Worm (Caenorhabditis elegans) whole organism, L4 larva: ENCODE results near the gene F37B4.10.

Experiments used
- D1046.2 ChIP-seq: fragments of 200-800 bp; sonication (Bioruptor generic); IDR thresholded peaks from 2 replicates; pipeline ENCODE4 v1.3.6; 2022; ENCODE audit warnings: missing genetic modification characterization, missing compliant biosample characterization
- F44E2.7 ChIP-seq: fragments of 200-800 bp; sonication (Bioruptor generic); IDR thresholded peaks from 2 replicates; pipeline ENCODE4 v2.1.2; 2022; ENCODE audit warnings: missing genetic modification characterization, missing compliant biosample characterization
- R02D3.7 ChIP-seq: fragments of 150-350 bp; sonication (generic microtip); optimal IDR thresholded peaks from 3 replicates; lab custom pipeline; 2014; ENCODE audit warnings: missing biosample characterization, missing genetic modification characterization
- T20F7.1 ChIP-seq: fragments of 200-800 bp; sonication (Bioruptor generic); optimal IDR thresholded peaks from 2 replicates; lab custom pipeline; 2018; ENCODE audit warnings: mild to moderate bottlenecking, missing genetic modification characterization, missing compliant biosample characterization
- Y105C5A.15 ChIP-seq: fragments of 200-800 bp; sonication (Bioruptor generic); IDR thresholded peaks from 2 replicates; pipeline ENCODE4 v1.3.6; 2022; ENCODE audit warnings: missing genetic modification characterization, missing compliant biosample characterization
- Y48G9A.11 ChIP-seq: fragments of 200-800 bp; sonication (Bioruptor generic); IDR thresholded peaks from 2 replicates; pipeline ENCODE4 v1.3.6; 2022; ENCODE audit warnings: missing genetic modification reagents, missing genetic modification characterization, missing compliant biosample characterization
- Y75B8A.6 ChIP-seq: fragments of 200-800 bp; sonication (Bioruptor generic); IDR thresholded peaks from 2 replicates; pipeline ENCODE4 v1.3.6; 2022; ENCODE audit warnings: missing genetic modification reagents, missing genetic modification characterization, missing compliant biosample characterization
- aha-1 ChIP-seq: fragments of 150-350 bp; peaks from one replicate; lab custom pipeline; 2014; ENCODE audit warnings: missing biosample characterization, missing genetic modification characterization
- ceh-20 ChIP-seq: fragments of 200-800 bp; sonication (Bioruptor generic); IDR thresholded peaks from 2 replicates; pipeline ENCODE4 v1.3.6; 2022; ENCODE audit warnings: missing genetic modification reagents, missing genetic modification characterization, missing compliant biosample characterization
- ces-1 ChIP-seq: fragments of 150-350 bp; sonication (generic microtip); optimal IDR thresholded peaks from 4 replicates; lab custom pipeline; 2014; ENCODE audit warnings: missing biosample characterization, missing genetic modification reagents, missing genetic modification characterization
- daf-12 ChIP-seq: fragments of 150-350 bp; optimal IDR thresholded peaks from 2 replicates; lab custom pipeline; 2014; ENCODE audit warnings: missing biosample characterization, missing genetic modification reagents, missing genetic modification characterization
- daf-16 ChIP-seq, 3 experiments: sonication (generic microtip); optimal IDR thresholded peaks; 2 replicates each; lab custom pipeline; 2016 to 2017; ENCODE audit warnings: missing genetic modification characterization in 3 of 3, missing genetic modification reagents in 3 of 3, mild to moderate bottlenecking in 2 of 3, missing compliant biosample characterization in 2 of 3, missing biosample characterization in 1 of 3, moderate library complexity in 1 of 3
- duxl-1 ChIP-seq: sonication (generic microtip); optimal IDR thresholded peaks from 2 replicates; lab custom pipeline; 2016; ENCODE audit warnings: mild to moderate bottlenecking, missing genetic modification characterization, moderate library complexity, missing compliant biosample characterization; ENCODE audit not compliant: poor library complexity
- fkh-10 ChIP-seq: fragments of 150-350 bp; optimal IDR thresholded peaks from 2 replicates; lab custom pipeline; 2014; ENCODE audit warnings: missing biosample characterization, missing genetic modification reagents, missing genetic modification characterization
- hif-1 ChIP-seq, 2 experiments: sonication (generic microtip); optimal IDR thresholded peaks; 2 replicates each; lab custom pipeline; 2016 to 2017; ENCODE audit warnings: missing compliant biosample characterization in 2 of 2, missing genetic modification characterization in 2 of 2, missing genetic modification reagents in 2 of 2, missing genotype in 2 of 2, mild to moderate bottlenecking in 1 of 2
- hmg-1.1 ChIP-seq: fragments of 200-800 bp; sonication (Bioruptor generic); IDR thresholded peaks from 2 replicates; pipeline ENCODE4 v1.3.6; 2022; ENCODE audit warnings: missing genetic modification reagents, missing genetic modification characterization, missing compliant biosample characterization
- lim-7 ChIP-seq: fragments of 200-800 bp; sonication (Bioruptor generic); IDR thresholded peaks from 2 replicates; pipeline ENCODE4 v1.3.6; 2022; ENCODE audit warnings: missing genetic modification characterization, missing compliant biosample characterization
- lin-1 ChIP-seq: fragments of 200-800 bp; sonication (Bioruptor generic); IDR thresholded peaks from 2 replicates; pipeline ENCODE4 v1.3.6; 2022; ENCODE audit warnings: missing genetic modification reagents, missing genetic modification characterization, missing compliant biosample characterization
- lin-15B ChIP-seq: fragments of 150-350 bp; sonication (generic microtip); optimal IDR thresholded peaks from 3 replicates; lab custom pipeline; 2014; ENCODE audit warnings: missing biosample characterization, missing genetic modification characterization
- lsy-2 ChIP-seq, 2 experiments: fragments of 150-350 bp in 1 of 2; sonication (generic microtip) in 1 of 2; optimal IDR thresholded peaks; 2 replicates each; lab custom pipeline; 2014 to 2017; ENCODE audit warnings: missing biosample characterization in 2 of 2, missing genetic modification characterization in 2 of 2
- mdl-1 ChIP-seq, 2 experiments: fragments of 150-350 bp in 1 of 2; sonication (generic microtip) in 1 of 2; optimal IDR thresholded peaks; 2 replicates each; lab custom pipeline; 2014 to 2017; ENCODE audit warnings: missing biosample characterization in 2 of 2, missing genetic modification characterization in 2 of 2
- mep-1 ChIP-seq: fragments of 150-350 bp; sonication (generic microtip); optimal IDR thresholded peaks from 3 replicates; lab custom pipeline; 2014; ENCODE audit warnings: missing biosample characterization, missing genetic modification characterization
- mes-2 ChIP-seq: sonication (generic microtip); optimal IDR thresholded peaks from 2 replicates; lab custom pipeline; 2016; ENCODE audit warnings: missing genotype, mild to moderate bottlenecking, missing genetic modification characterization, missing compliant biosample characterization; ENCODE audit not compliant: poor library complexity, severe bottlenecking
- nhr-102 ChIP-seq: sonication (generic microtip); optimal IDR thresholded peaks from 2 replicates; lab custom pipeline; 2016; ENCODE audit warnings: mild to moderate bottlenecking, missing genetic modification characterization, moderate library complexity, missing compliant biosample characterization
- nhr-237 ChIP-seq: sonication (generic microtip); optimal IDR thresholded peaks from 2 replicates; lab custom pipeline; 2017; ENCODE audit warnings: missing biosample characterization, missing genetic modification characterization
- nhr-25 ChIP-seq: sonication (generic microtip); optimal IDR thresholded peaks from 2 replicates; lab custom pipeline; 2017; ENCODE audit warnings: missing genetic modification characterization, mild to moderate bottlenecking, missing compliant biosample characterization, antibody characterized with exemption, moderate library complexity, borderline replicate concordance; ENCODE audit not compliant: insufficient read depth
- nhr-28 ChIP-seq: fragments of 150-350 bp; optimal IDR thresholded peaks from 2 replicates; lab custom pipeline; 2014; ENCODE audit warnings: missing biosample characterization, missing genetic modification characterization
- nhr-76 ChIP-seq: fragments of 150-350 bp; optimal IDR thresholded peaks from 2 replicates; lab custom pipeline; 2014; ENCODE audit warnings: missing biosample characterization, missing genetic modification characterization
- pqm-1 ChIP-seq: sonication (generic microtip); optimal IDR thresholded peaks from 2 replicates; lab custom pipeline; 2017; ENCODE audit warnings: missing biosample characterization, missing genetic modification characterization
- rbr-2 ChIP-seq: sonication (generic microtip); optimal IDR thresholded peaks from 2 replicates; lab custom pipeline; 2016; ENCODE audit warnings: missing genotype, missing genetic modification characterization, missing compliant biosample characterization
- saeg-2 ChIP-seq: fragments of 200-800 bp; sonication (Bioruptor generic); IDR thresholded peaks from 2 replicates; pipeline ENCODE4 v1.3.6; 2022; ENCODE audit warnings: missing genetic modification reagents, missing genetic modification characterization, missing compliant biosample characterization
- sdz-12 ChIP-seq: fragments of 200-800 bp; sonication (Bioruptor generic); optimal IDR thresholded peaks from 2 replicates; lab custom pipeline; 2018; ENCODE audit warnings: mild to moderate bottlenecking, missing genetic modification characterization, missing compliant biosample characterization
- set-16 ChIP-seq: fragments of 200-800 bp; sonication (Bioruptor generic); IDR thresholded peaks from 2 replicates; pipeline ENCODE4 v1.3.6; 2022; ENCODE audit warnings: missing genetic modification reagents, missing genetic modification characterization, missing compliant biosample characterization
- snpc-4 ChIP-seq: fragments of 150-350 bp; optimal IDR thresholded peaks from 2 replicates; lab custom pipeline; 2014; ENCODE audit warnings: missing biosample characterization, missing genetic modification characterization
- tra-1 ChIP-seq: fragments of 200-800 bp; sonication (Bioruptor generic); IDR thresholded peaks from 2 replicates; pipeline ENCODE4 v1.3.6; 2022; ENCODE audit warnings: missing genetic modification reagents, missing genetic modification characterization, missing compliant biosample characterization
- unc-39 ChIP-seq: sonication (generic microtip); optimal IDR thresholded peaks from 2 replicates; lab custom pipeline; 2017; ENCODE audit warnings: missing biosample characterization, missing genetic modification characterization
- unc-62 ChIP-seq, 3 experiments: fragments of 150-350 bp in 1 of 3; sonication (generic microtip); optimal IDR thresholded peaks in 2 of 3; peaks in 1 of 3; 1 replicate in 1 of 3; 2 replicates in 2 of 3; lab custom pipeline; 2014 to 2017; ENCODE audit warnings: missing biosample characterization in 3 of 3, missing genetic modification characterization in 3 of 3, missing genetic modification reagents in 3 of 3, missing genotype in 1 of 3
- zfp-2 ChIP-seq: sonication (generic microtip); optimal IDR thresholded peaks from 2 replicates; lab custom pipeline; 2016; ENCODE audit warnings: mild to moderate bottlenecking, missing genetic modification characterization, missing compliant biosample characterization

The F37B4.10 gene

ce11 chrV:2913948-2914347 lies 36.5 kb upstream of the F37B4.10 start, which contains the start of gene srh-146 (continued):
- TF ChIP-seq nhr-102 (tag; lab: Kevin White, UChicago) (no peak), ces-1 (GFP tag; lab: Kevin White, UChicago) (no peak), tra-1 (GFP tag; lab: Robert Waterston, UW) (no peak)

- TF ChIP-seq F44E2.7: no peak
- TF ChIP-seq aha-1 (tag; lab: Kevin White, UChicago): peak; percentile 79
- no peak for TF ChIP-seq unc-39
- TF ChIP-seq, all 104 proteins: peak for 1
Measured at ce11 chrV:2912901-2913300, 35.5 kb upstream of the F37B4.10 start, which contains the start of gene C31B8.9. C31B8.9 (minus strand) TSS chrV:2913001.

ce11 chrV:2909525-2909924 lies 32.1 kb upstream of the F37B4.10 start, which contains the start of gene zmp-3:
zmp-3 (minus strand) TSS chrV:2909625.
- TF ChIP-seq daf-12 (tag; lab: Kevin White, UChicago) (no peak), rbr-2 (tag; lab: Kevin White, UChicago) (no peak), lim-7 (GFP tag; lab: Robert Waterston, UW) (no peak), nhr-237 (tag; lab: Kevin White, UChicago) (no peak), nhr-28 (tag; lab: Kevin White, UChicago) (peak; percentile 28), mes-2 (no peak), Y105C5A.15 (no peak), set-16 (no peak)

- TF ChIP-seq mdl-1 (tag; optimal IDR thresholded peaks at IDR 0.05; lab: Kevin White, UChicago) (no peak), R02D3.7 (tag; lab: Kevin White, UChicago) (no peak), mep-1 (tag; lab: Kevin White, UChicago) (no peak), Y48G9A.11 (GFP tag; lab: Robert Waterston, UW) (no peak)
Measured at ce11 chrV:2903227-2903626, 25.8 kb upstream of the F37B4.10 start, which contains the start of gene C31B8.7. C31B8.7 (minus strand) TSS chrV:2903327.

ce11 chrV:2899867-2900266 lies 22.5 kb upstream of the F37B4.10 start, which contains the start of gene str-46:
str-46 (minus strand) TSS chrV:2899967.
- TF ChIP-seq duxl-1 (tag; lab: Kevin White, UChicago) (no peak), lin-1 (no peak), nhr-25 (tag; lab: Kevin White, UChicago) (no peak), hmg-1.1 (GFP tag; lab: Robert Waterston, UW) (no peak), snpc-4 (tag; lab: Kevin White, UChicago) (no peak), mdl-1 (tag; optimal IDR thresholded peaks at IDR 0.05; lab: Kevin White, UChicago) (no peak), ceh-20 (GFP tag; lab: Robert Waterston, UW) (no peak), lsy-2 (tag; optimal IDR thresholded peaks at IDR 0.05; lab: Kevin White, UChicago) (no peak), F44E2.7 (no peak), daf-12 (tag; lab: Kevin White, UChicago) (no peak), zfp-2 (tag; lab: Kevin White, UChicago) (no peak), fkh-10 (GFP tag; lab: Kevin White, UChicago) (no peak), sdz-12 (GFP tag; lab: Kevin White, UChicago) (no peak), nhr-28 (tag; lab: Kevin White, UChicago) (no peak)
- TF ChIP-seq, all 104 proteins: peak for 0

ce11 chrV:2896198-2896660 lies 18.8 kb upstream of the F37B4.10 start, which contains the start of gene pals-32:
pals-32 (plus strand) TSS chrV:2896610.
- TF ChIP-seq lin-15B (tag; lab: Kevin White, UChicago) (no peak), nhr-76 (tag; lab: Kevin White, UChicago) (no peak), unc-62 (GFP tag; optimal IDR thresholded peaks at IDR 0.05 in 1 of 2; lab: Kevin White, UChicago) (no peak), unc-62 (tag; optimal IDR thresholded peaks at IDR 0.05; lab: Kevin White, UChicago) (no peak), D1046.2 (no peak), nhr-237 (tag; lab: Kevin White, UChicago) (no peak), pqm-1 (peak; percentile 69), nhr-28 (tag; lab: Kevin White, UChicago) (peak; percentile 55), Y75B8A.6 (no peak), sdz-12 (GFP tag; lab: Kevin White, UChicago) (no peak), saeg-2 (no peak), hif-1 (tag; optimal IDR thresholded peaks at IDR 0.05; lab: Kevin White, UChicago) (no peak), T20F7.1 (GFP tag; lab: Kevin White, UChicago) (no peak), daf-16 (GFP tag; optimal IDR thresholded peaks at IDR 0.05; lab: Kevin White, UChicago) (no peak), daf-16 (tag; optimal IDR thresholded peaks at IDR 0.05; lab: Kevin White, UChicago) (peak; percentile 62)
